Fruit fly (Drosophila melanogaster) whole organism, embryonic: Measurements from ENCODE around the gene NPF.

Experiments used
- Asciz ChIP-seq: fragments of 200-800 bp; sonication (Bioruptor generic); optimal IDR thresholded peaks from 2 replicates; lab custom pipeline; 2017; ENCODE audit warnings: missing biosample characterization, mild to moderate bottlenecking, missing genetic modification characterization, missing genetic modification reagents
- CG10209 ChIP-seq: fragments of 200-800 bp; sonication (Bioruptor generic); optimal IDR thresholded peaks from 3 replicates; lab custom pipeline; 2017; ENCODE audit warnings: missing biosample characterization, mild to moderate bottlenecking, missing genetic modification characterization, missing genetic modification reagents
- CG11085 ChIP-seq: fragments of 200-800 bp; sonication (Bioruptor generic); IDR thresholded peaks from 2 replicates; pipeline ENCODE4 v1.3.6; 2022; ENCODE audit warnings: missing biosample characterization, missing genetic modification characterization
- CG15479 ChIP-seq: fragments of 200-800 bp; sonication (Bioruptor generic); optimal IDR thresholded peaks from 3 replicates; lab custom pipeline; 2019; ENCODE audit warnings: missing biosample characterization, mild to moderate bottlenecking, missing genetic modification characterization, moderate library complexity
- CG15601 ChIP-seq: fragments of 200-800 bp; sonication (Bioruptor generic); optimal IDR thresholded peaks from 3 replicates; lab custom pipeline; 2019; ENCODE audit warnings: missing biosample characterization, mild to moderate bottlenecking, missing genetic modification characterization, moderate library complexity
- CG1602 ChIP-seq: fragments of 200-800 bp; sonication (Bioruptor generic); optimal IDR thresholded peaks from 3 replicates; lab custom pipeline; 2016; ENCODE audit warnings: missing biosample characterization, missing genetic modification characterization
- CG16813 ChIP-seq: fragments of 200-800 bp; sonication (Bioruptor generic); IDR thresholded peaks from 3 replicates; pipeline ENCODE4 v1.3.6; 2022; ENCODE audit warnings: missing biosample characterization, missing genetic modification characterization; ENCODE audit not compliant: partially characterized antibody
- CG18764 ChIP-seq: fragments of 200-800 bp; sonication (Bioruptor generic); optimal IDR thresholded peaks from 3 replicates; lab custom pipeline; 2016; ENCODE audit warnings: missing biosample characterization, missing genetic modification characterization
- CG30431 ChIP-seq: fragments of 200-800 bp; sonication (Bioruptor generic); optimal IDR thresholded peaks from 2 replicates; lab custom pipeline; 2017; ENCODE audit warnings: missing biosample characterization, missing genetic modification characterization
- CG32532 ChIP-seq: fragments of 200-800 bp; sonication (Bioruptor generic); IDR thresholded peaks from 2 replicates; pipeline ENCODE4 v1.3.6; 2022; ENCODE audit warnings: missing biosample characterization, missing genetic modification characterization
- CG34422 ChIP-seq: fragments of 200-800 bp; sonication (Bioruptor generic); IDR thresholded peaks from 3 replicates; pipeline ENCODE4 v1.3.6; 2022; ENCODE audit warnings: missing biosample characterization, missing genetic modification characterization
- CG4282 ChIP-seq: fragments of 200-800 bp; sonication (Bioruptor generic); optimal IDR thresholded peaks from 2 replicates; lab custom pipeline; 2016; ENCODE audit warnings: missing biosample characterization, missing genetic modification characterization
- CG4404 ChIP-seq: fragments of 200-800 bp; sonication (Bioruptor generic); IDR thresholded peaks from 2 replicates; pipeline ENCODE4 v1.3.6; 2022; ENCODE audit warnings: missing biosample characterization, missing genetic modification characterization
- CG6689 ChIP-seq: fragments of 200-800 bp; sonication (Bioruptor generic); IDR thresholded peaks from 2 replicates; pipeline ENCODE4 v1.3.6; 2022; ENCODE audit warnings: missing biosample characterization, missing genetic modification characterization
- CG7987 ChIP-seq: fragments of 200-800 bp; sonication (Bioruptor generic); optimal IDR thresholded peaks from 2 replicates; lab custom pipeline; 2018; ENCODE audit warnings: missing biosample characterization, mild to moderate bottlenecking, missing genetic modification characterization, moderate library complexity
- CG8281 ChIP-seq: fragments of 200-800 bp; sonication (Bioruptor generic); optimal IDR thresholded peaks from 2 replicates; lab custom pipeline; 2018; ENCODE audit warnings: missing biosample characterization, mild to moderate bottlenecking, missing genetic modification characterization, moderate library complexity
- D19A ChIP-seq: fragments of 200-800 bp; optimal IDR thresholded peaks from 3 replicates; lab custom pipeline; 2019; ENCODE audit warnings: missing biosample characterization, mild to moderate bottlenecking, missing genetic modification characterization, moderate library complexity
- D19B ChIP-seq: fragments of 200-800 bp; sonication (Bioruptor generic); optimal IDR thresholded peaks from 2 replicates; lab custom pipeline; 2017; ENCODE audit warnings: missing biosample characterization, mild to moderate bottlenecking, missing genetic modification characterization
- Eip74EF ChIP-seq, 2 experiments: fragments of 200-800 bp in 1 of 2; fragments of >200 bp in 1 of 2; sonication (Bioruptor generic) in 1 of 2; optimal IDR thresholded peaks; 2 replicates each; lab custom pipeline; 2017 to 2019; ENCODE audit warnings: missing biosample characterization in 2 of 2, missing genetic modification characterization in 2 of 2, mild to moderate bottlenecking in 1 of 2, moderate library complexity in 1 of 2
- H2.0 ChIP-seq: fragments of 200-800 bp; sonication (Bioruptor generic); IDR thresholded peaks from 2 replicates; pipeline ENCODE4 v1.3.6; 2022; ENCODE audit warnings: missing biosample characterization, missing genetic modification characterization
- HLH54F ChIP-seq: fragments of 200-800 bp; sonication (Bioruptor generic); optimal IDR thresholded peaks from 3 replicates; lab custom pipeline; 2016; ENCODE audit warnings: missing biosample characterization, missing genetic modification characterization
- Hmx ChIP-seq: fragments of 200-800 bp; sonication (Bioruptor generic); optimal IDR thresholded peaks from 2 replicates; lab custom pipeline; 2016; ENCODE audit warnings: missing biosample characterization, missing genetic modification characterization
- NK7.1 ChIP-seq: fragments of 200-800 bp; sonication (Bioruptor generic); optimal IDR thresholded peaks from 3 replicates; lab custom pipeline; 2016; ENCODE audit warnings: missing biosample characterization, missing genetic modification characterization
- Nf-YB ChIP-seq: fragments of 200-800 bp; sonication (Bioruptor generic); optimal IDR thresholded peaks from 3 replicates; lab custom pipeline; 2019; ENCODE audit warnings: missing biosample characterization, mild to moderate bottlenecking, missing genetic modification characterization, moderate library complexity
- Nf-YC ChIP-seq: fragments of 200-800 bp; optimal IDR thresholded peaks from 3 replicates; lab custom pipeline; 2019; ENCODE audit warnings: missing biosample characterization, mild to moderate bottlenecking, missing genetic modification characterization, moderate library complexity
- Rfx ChIP-seq: fragments of 200-800 bp; sonication (Bioruptor generic); IDR thresholded peaks from 2 replicates; pipeline ENCODE4 v1.3.6; 2022; ENCODE audit warnings: missing biosample characterization, missing genetic modification characterization
- Sox100B ChIP-seq: fragments of 200-800 bp; sonication (Bioruptor generic); optimal IDR thresholded peaks from 3 replicates; lab custom pipeline; 2018; ENCODE audit warnings: missing biosample characterization, mild to moderate bottlenecking, missing genetic modification characterization
- amos ChIP-seq: fragments of 200-800 bp; sonication (Bioruptor generic); IDR thresholded peaks from 2 replicates; pipeline ENCODE4 v1.3.6; 2022; ENCODE audit warnings: missing biosample characterization, missing genetic modification characterization; ENCODE audit not compliant: partially characterized antibody
- aop ChIP-seq: fragments of 200-800 bp; sonication (Bioruptor generic); IDR thresholded peaks from 2 replicates; pipeline ENCODE4 v1.3.6; 2022; ENCODE audit warnings: missing biosample characterization, missing genetic modification characterization
- cato ChIP-seq: fragments of 200-800 bp; sonication (Bioruptor generic); optimal IDR thresholded peaks from 2 replicates; lab custom pipeline; 2016; ENCODE audit warnings: missing biosample characterization, missing genetic modification characterization, borderline replicate concordance
- cwo ChIP-seq: fragments of 200-800 bp; sonication (Bioruptor generic); optimal IDR thresholded peaks from 3 replicates; lab custom pipeline; 2017; ENCODE audit warnings: missing biosample characterization, missing genetic modification characterization, mild to moderate bottlenecking, moderate library complexity, missing genetic modification reagents
- dan ChIP-seq: fragments of 200-800 bp; sonication (Bioruptor generic); IDR thresholded peaks from 2 replicates; pipeline ENCODE4 v1.3.6; 2022; ENCODE audit warnings: missing biosample characterization, missing genetic modification characterization
- dysf ChIP-seq: fragments of 200-800 bp; sonication (Bioruptor generic); IDR thresholded peaks from 3 replicates; pipeline ENCODE4 v1.3.6; 2022; ENCODE audit warnings: missing biosample characterization, missing genetic modification characterization
- fd102C ChIP-seq: fragments of 200-800 bp; sonication (Bioruptor generic); optimal IDR thresholded peaks from 2 replicates; lab custom pipeline; 2018; ENCODE audit warnings: missing biosample characterization, mild to moderate bottlenecking, missing genetic modification characterization, moderate library complexity
- ftz-f1 ChIP-seq: fragments of 200-800 bp; sonication (Bioruptor generic); optimal IDR thresholded peaks from 2 replicates; lab custom pipeline; 2016; ENCODE audit warnings: missing biosample characterization, missing genetic modification characterization
- hkb ChIP-seq, 2 experiments: fragments of 200-800 bp in 1 of 2; fragments of >200 bp in 1 of 2; sonication (Bioruptor generic) in 1 of 2; IDR thresholded peaks in 1 of 2; optimal IDR thresholded peaks in 1 of 2; 2 replicates each; pipeline versions ENCODE4 v1.3.6 to Lab custom; 2017 to 2022; ENCODE audit warnings: missing biosample characterization in 1 of 2, missing genetic modification characterization in 1 of 2
- insv ChIP-seq, 2 experiments: fragments of 200-800 bp; sonication (Bioruptor generic); optimal IDR thresholded peaks; 3 replicates each; lab custom pipeline; 2016 to 2018; ENCODE audit warnings: missing biosample characterization in 2 of 2, missing genetic modification characterization in 2 of 2
- inv ChIP-seq: fragments of 200-800 bp; sonication (Bioruptor generic); IDR thresholded peaks from 2 replicates; pipeline ENCODE4 v1.3.6; 2022; ENCODE audit warnings: missing biosample characterization, missing genetic modification characterization; ENCODE audit not compliant: partially characterized antibody
- mirr ChIP-seq: fragments of 200-800 bp; sonication (Bioruptor generic); optimal IDR thresholded peaks from 3 replicates; lab custom pipeline; 2018; ENCODE audit warnings: missing biosample characterization, mild to moderate bottlenecking, missing genetic modification characterization
- seq ChIP-seq: fragments of 200-800 bp; sonication (Bioruptor generic); IDR thresholded peaks from 2 replicates; pipeline ENCODE4 v1.3.6; 2022; ENCODE audit warnings: missing biosample characterization, missing genetic modification characterization
- slbo ChIP-seq: fragments of 200-800 bp; sonication (Bioruptor generic); IDR thresholded peaks from 2 replicates; pipeline ENCODE4 v1.3.6; 2022; ENCODE audit warnings: missing biosample characterization, missing genetic modification characterization
- slou ChIP-seq: fragments of 200-800 bp; sonication (Bioruptor generic); optimal IDR thresholded peaks from 3 replicates; lab custom pipeline; 2016; ENCODE audit warnings: missing biosample characterization, missing genetic modification characterization
- stc ChIP-seq: fragments of 200-800 bp; sonication (Bioruptor generic); IDR thresholded peaks from 2 replicates; pipeline ENCODE4 v1.3.6; 2022; ENCODE audit warnings: missing biosample characterization, missing genetic modification characterization
- stwl ChIP-seq: fragments of 200-800 bp; sonication (Bioruptor generic); optimal IDR thresholded peaks from 3 replicates; lab custom pipeline; 2018; ENCODE audit warnings: missing biosample characterization, mild to moderate bottlenecking, missing genetic modification characterization, moderate library complexity
- trem ChIP-seq: fragments of 200-800 bp; optimal IDR thresholded peaks from 3 replicates; lab custom pipeline; 2019; ENCODE audit warnings: missing biosample characterization, mild to moderate bottlenecking, missing genetic modification characterization, moderate library complexity
- trh ChIP-seq: fragments of 200-800 bp; sonication (Bioruptor generic); optimal IDR thresholded peaks from 2 replicates; lab custom pipeline; 2016; ENCODE audit warnings: missing biosample characterization, missing genetic modification characterization
- vnd ChIP-seq: fragments of 200-800 bp; sonication (Bioruptor generic); IDR thresholded peaks from 3 replicates; pipeline ENCODE4 v1.3.6; 2022; ENCODE audit warnings: missing biosample characterization, missing genetic modification characterization; ENCODE audit not compliant: partially characterized antibody

NPF gene

DNA sequence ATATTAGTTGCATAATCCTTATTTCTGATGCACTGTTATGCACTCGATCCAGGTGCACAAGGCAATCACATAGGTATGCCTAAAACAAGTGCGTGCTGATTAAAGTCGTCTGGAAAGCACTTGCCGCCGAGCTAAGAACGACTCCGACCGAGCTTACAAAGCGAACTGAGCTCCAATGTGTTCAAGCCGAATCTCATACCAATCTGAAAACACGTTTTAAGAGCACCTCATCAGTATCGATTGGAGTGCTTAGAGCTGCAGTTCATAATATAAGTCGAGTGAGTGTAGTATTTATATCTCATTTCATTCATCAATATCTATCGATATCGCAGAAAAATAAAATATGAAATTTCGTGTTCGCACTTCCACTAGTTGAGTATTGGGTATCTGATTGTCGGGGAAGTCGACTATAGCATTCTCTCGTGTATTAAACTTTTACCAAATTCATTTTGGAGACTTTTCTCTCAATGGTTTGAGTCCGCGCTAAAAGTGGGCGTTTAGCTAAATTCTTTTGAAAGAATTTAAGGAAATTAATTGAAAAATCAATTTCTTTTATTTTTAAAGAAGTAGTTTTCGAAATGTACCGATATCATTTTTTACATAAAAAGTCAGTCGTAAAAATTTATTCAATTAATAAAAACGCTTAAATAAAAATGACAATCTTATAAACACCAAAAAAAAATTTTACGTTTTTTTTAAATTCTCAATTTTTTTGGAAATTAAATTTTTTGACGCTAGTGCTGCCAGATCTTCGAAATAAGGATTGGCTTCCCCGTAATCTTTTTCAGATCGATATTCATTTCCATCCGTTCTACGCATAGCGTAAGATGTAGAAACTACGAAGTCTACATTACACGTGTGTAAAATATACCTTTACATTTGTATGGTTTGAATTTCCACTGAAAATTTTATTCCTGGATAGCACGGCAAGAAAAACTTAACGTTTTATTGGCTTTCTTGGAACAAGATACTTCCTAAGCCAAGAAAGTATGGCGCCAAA is 46.8 kb downstream of the NPF start, which contains the start of gene modSP (continued):
- peak; percentile 1 for TF ChIP-seq hkb (optimal IDR thresholded peaks at IDR 0.05; lab: Kevin White, UChicago)
- peak; percentile 46; the same call in 1 of the 2 replicates for TF ChIP-seq hkb (GFP tag; IDR thresholded peaks at IDR 0.05; lab: Robert Waterston, UW)
- no peak; the same call in 1 of the 2 replicates for TF ChIP-seq CG6689 (GFP tag; lab: Robert Waterston, UW)
- TF ChIP-seq cato (GFP tag; lab: Kevin White, UChicago): no peak
- TF ChIP-seq CG4404 (GFP tag; lab: Robert Waterston, UW): no peak
- TF ChIP-seq Nf-YC: no peak
- no peak for TF ChIP-seq CG7987 (GFP tag; lab: Kevin White, UChicago)
- peak; percentile 20; the same call in 1 of the 2 replicates for TF ChIP-seq stc (GFP tag; lab: Robert Waterston, UW)
- TF ChIP-seq HLH54F: peak; percentile 52
- TF ChIP-seq dan (GFP tag; lab: Robert Waterston, UW): no peak
- TF ChIP-seq Rfx: peak; percentile 56; the same call in 1 of the 2 replicates
- TF ChIP-seq mirr (GFP tag; lab: Kevin White, UChicago): no peak
- TF ChIP-seq CG16813 (GFP tag; lab: Robert Waterston, UW): peak; percentile 78
- TF ChIP-seq CG10209 (GFP tag; lab: Kevin White, UChicago): no peak
- TF ChIP-seq CG15479 (GFP tag; lab: Kevin White, UChicago): no peak
- no peak for TF ChIP-seq slou (GFP tag; lab: Kevin White, UChicago)
- TF ChIP-seq CG34422 (GFP tag; lab: Robert Waterston, UW): peak; percentile 34; the same call in 1 of the 3 replicates
- TF ChIP-seq inv (GFP tag; lab: Robert Waterston, UW): peak; percentile 48; the same call in 1 of the 2 replicates
- TF ChIP-seq NK7.1: no peak
- TF ChIP-seq D19B (GFP tag; lab: Kevin White, UChicago): peak; percentile 45
- TF ChIP-seq fd102C (GFP tag; lab: Kevin White, UChicago): no peak
- TF ChIP-seq trh (GFP tag; lab: Kevin White, UChicago): no peak
- TF ChIP-seq Eip74EF (GFP tag; optimal IDR thresholded peaks at IDR 0.05; lab: Kevin White, UChicago): no peak
- TF ChIP-seq aop (GFP tag; lab: Robert Waterston, UW): no peak
- peak; percentile 15 for TF ChIP-seq trem
- peak in 1 of 2 experiments; percentile 14 for TF ChIP-seq insv (GFP tag; optimal IDR thresholded peaks at IDR 0.05; lab: Kevin White, UChicago)
- 0 out of 2 replicates have a peak, but pooled peaks have one; percentile 15 for TF ChIP-seq CG11085 (GFP tag; lab: Robert Waterston, UW)
- no peak for TF ChIP-seq Sox100B (GFP tag; lab: Kevin White, UChicago)
- TF ChIP-seq Nf-YB (GFP tag; lab: Kevin White, UChicago): no peak
- no peak for TF ChIP-seq CG30431 (GFP tag; lab: Kevin White, UChicago)
- peak; percentile 74 for TF ChIP-seq amos (GFP tag; lab: Robert Waterston, UW)
- peak; percentile 62 for TF ChIP-seq vnd (GFP tag; lab: Robert Waterston, UW)
- no peak for TF ChIP-seq seq (GFP tag; lab: Robert Waterston, UW)
- TF ChIP-seq ftz-f1 (GFP tag; lab: Kevin White, UChicago): no peak
- no peak for TF ChIP-seq CG4282
- peak; percentile 62 for TF ChIP-seq stwl (tag; lab: Kevin White, UChicago)
- TF ChIP-seq D19A (tag; lab: Kevin White, UChicago): peak; percentile 39
- peak; percentile 34; the same call in 1 of the 3 replicates for TF ChIP-seq dysf
- TF ChIP-seq Hmx (GFP tag; lab: Kevin White, UChicago): no peak
- no peak for TF ChIP-seq Asciz (GFP tag; lab: Kevin White, UChicago)
- TF ChIP-seq CG32532 (GFP tag; lab: Robert Waterston, UW): no peak; the same call in 1 of the 2 replicates
- peak; percentile 94 for TF ChIP-seq CG18764
- peak; percentile 12 for TF ChIP-seq CG8281 (tag; lab: Kevin White, UChicago)
- TF ChIP-seq slbo (GFP tag; lab: Robert Waterston, UW): peak; percentile 73
- no peak for TF ChIP-seq H2.0
- TF ChIP-seq CG1602 (GFP tag; lab: Kevin White, UChicago): no peak
- TF ChIP-seq cwo (GFP tag; lab: Kevin White, UChicago): no peak
- TF ChIP-seq CG15601 (tag; lab: Kevin White, UChicago): peak; percentile 16
